Worm (Caenorhabditis elegans): ENCODE data around the gene gst-35.
"Not testable (repeated sequence)": the region's sequence is repeated elsewhere in the genome, so short reads cannot be mapped to it uniquely, and the experiment has no call there.

gst-35 gene

DNA sequence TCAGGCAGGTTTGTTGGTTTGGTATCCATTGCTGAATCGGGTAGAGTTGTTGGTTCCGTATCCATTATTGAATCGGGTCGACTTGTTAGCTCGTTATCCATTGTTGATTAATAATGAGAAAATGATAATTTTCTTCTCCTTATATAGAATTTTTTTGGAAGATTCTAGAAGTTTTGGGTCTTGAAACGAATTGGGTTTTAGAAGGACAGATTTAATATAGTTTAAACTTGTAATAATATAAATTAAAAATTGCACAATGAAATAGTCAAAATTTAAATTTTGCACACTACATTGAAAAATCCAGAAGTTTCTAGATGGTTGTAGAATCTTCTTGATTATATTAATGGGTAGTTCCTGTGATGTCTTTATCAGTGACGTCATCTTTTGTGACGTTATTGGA is 44.3 kb downstream of the gst-35 start, which contains the start of gene Y53F4B.26:
Y53F4B.26 (minus strand) TSS at position 101 of the 400 bp plus-strand sequence.
- not testable (repeated sequence) for TF ChIP-seq ceh-83 (GFP tag; optimal IDR thresholded peaks at IDR 0.05); unc-39 (tag; optimal IDR thresholded peaks at IDR 0.05); bed-3 (GFP tag; optimal IDR thresholded peaks at IDR 0.05)

DNA sequence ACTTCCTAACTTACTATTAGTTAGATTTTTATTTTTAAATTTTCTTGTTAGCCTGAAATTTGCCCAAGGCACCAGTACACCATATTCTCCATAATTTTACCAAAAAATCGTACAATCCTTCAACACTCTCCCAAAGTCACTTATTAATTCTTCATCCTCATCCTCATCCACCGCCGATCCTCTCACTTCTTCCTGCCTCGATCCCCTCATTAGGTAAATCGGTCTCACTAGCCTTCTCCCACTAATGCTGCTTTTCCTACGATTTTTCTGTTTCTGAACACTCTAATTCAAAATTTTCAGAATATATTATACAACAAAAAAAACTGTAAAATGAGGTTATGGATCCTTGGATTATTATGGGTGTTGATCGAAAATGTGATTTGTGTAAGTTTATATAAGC is 49.3 kb downstream of the gst-35 start, which contains the start of gene Y53F4B.25:
Y53F4B.25 (plus strand) TSS at position 301 of the 400 bp plus-strand sequence.
- TF ChIP-seq ceh-39 (tag; optimal IDR thresholded peaks at IDR 0.05) (no peak), elt-3 (tag; optimal IDR thresholded peaks at IDR 0.05) (no peak), blmp-1 (tag; optimal IDR thresholded peaks at IDR 0.05) (no peak), nhr-237 (tag; optimal IDR thresholded peaks at IDR 0.05) (no peak), flh-1 (GFP tag; optimal IDR thresholded peaks at IDR 0.05) (no peak), lin-32 (GFP tag; optimal IDR thresholded peaks at IDR 0.05) (no peak), nhr-2 (tag; optimal IDR thresholded peaks at IDR 0.05) (no peak), bed-3 (GFP tag; optimal IDR thresholded peaks at IDR 0.05) (no peak), tbx-8 (GFP tag; optimal IDR thresholded peaks at IDR 0.05) (no peak), snpc-4 (tag; optimal IDR thresholded peaks at IDR 0.05) (no peak), unc-120 (tag; optimal IDR thresholded peaks at IDR 0.05; ENCODE audit: poor library complexity, severe bottlenecking) (no peak), nhr-12 (tag; optimal IDR thresholded peaks at IDR 0.05) (no peak), nhr-28 (tag; optimal IDR thresholded peaks at IDR 0.05) (no peak), mab-5 (tag; optimal IDR thresholded peaks at IDR 0.05) (no peak)

DNA sequence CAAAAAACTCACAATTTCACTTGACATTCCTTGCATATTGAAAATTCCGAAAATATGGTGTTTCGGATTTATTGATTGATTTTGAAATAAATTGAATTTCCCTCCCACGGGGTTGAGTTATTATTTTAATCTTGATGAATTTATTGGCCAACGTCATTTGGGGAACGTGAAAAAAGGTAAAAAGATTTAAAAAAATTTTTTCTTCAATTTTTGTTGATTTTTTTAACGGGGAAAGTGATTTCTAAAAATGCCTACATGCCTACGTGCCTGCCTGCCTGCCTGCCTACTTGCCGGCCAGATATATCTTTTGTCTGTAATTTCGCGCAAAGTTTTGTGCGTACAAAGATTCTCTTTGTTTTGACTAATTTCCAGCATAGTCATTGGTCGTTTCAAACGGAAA is 50.9 kb downstream of the gst-35 start, which contains the start of gene Y53F4B.24:
Y53F4B.24 (minus strand) TSS at position 101 of the 400 bp plus-strand sequence.
- TF ChIP-seq lin-13 (tag; optimal IDR thresholded peaks at IDR 0.05) (no peak), ceh-83 (GFP tag; optimal IDR thresholded peaks at IDR 0.05) (no peak), nhr-237 (tag; optimal IDR thresholded peaks at IDR 0.05) (no peak), ceh-39 (tag; optimal IDR thresholded peaks at IDR 0.05) (no peak), ces-1 (GFP tag; optimal IDR thresholded peaks at IDR 0.05) (no peak), snpc-4 (tag; optimal IDR thresholded peaks at IDR 0.05) (no peak), unc-120 (tag; optimal IDR thresholded peaks at IDR 0.05; ENCODE audit: poor library complexity, severe bottlenecking) (no peak), nhr-28 (tag; optimal IDR thresholded peaks at IDR 0.05) (no peak), zip-8 (tag; optimal IDR thresholded peaks at IDR 0.05) (no peak), bed-3 (GFP tag; optimal IDR thresholded peaks at IDR 0.05) (no peak), blmp-1 (tag; optimal IDR thresholded peaks at IDR 0.05) (no peak), nhr-76 (tag; optimal IDR thresholded peaks at IDR 0.05) (no peak), pha-4 (tag; optimal IDR thresholded peaks at IDR 0.05) (no peak)
